Worm (Caenorhabditis elegans) whole organism, L1 larva: ENCODE measurements around the gene Y37H2A.18.

Source experiments
- ama-1 ChIP-seq: fragments of 150-350 bp; optimal IDR thresholded peaks from 2 replicates; lab custom pipeline; 2014
- ces-1 ChIP-seq: fragments of 150-350 bp; optimal IDR thresholded peaks from 2 replicates; lab custom pipeline; 2014; ENCODE audit warnings: missing biosample characterization, missing genetic modification reagents, missing genetic modification characterization
- fkh-10 ChIP-seq: sonication (generic microtip); optimal IDR thresholded peaks from 2 replicates; lab custom pipeline; 2017; ENCODE audit warnings: missing biosample characterization, missing genetic modification reagents, missing genetic modification characterization
- lin-13 ChIP-seq: fragments of 150-350 bp; optimal IDR thresholded peaks from 2 replicates; lab custom pipeline; 2014; ENCODE audit warnings: missing biosample characterization, missing genetic modification reagents, missing genetic modification characterization
- pqm-1 ChIP-seq: sonication (generic microtip); optimal IDR thresholded peaks from 3 replicates; lab custom pipeline; 2017; ENCODE audit warnings: missing biosample characterization, missing genetic modification characterization
- unc-86 ChIP-seq: sonication (generic microtip); optimal IDR thresholded peaks from 2 replicates; lab custom pipeline; 2016; ENCODE audit warnings: missing genetic modification characterization, missing compliant biosample characterization
- zag-1 ChIP-seq: fragments of 150-350 bp; optimal IDR thresholded peaks from 2 replicates; lab custom pipeline; 2014; ENCODE audit warnings: missing biosample characterization, missing genetic modification characterization

DNA sequence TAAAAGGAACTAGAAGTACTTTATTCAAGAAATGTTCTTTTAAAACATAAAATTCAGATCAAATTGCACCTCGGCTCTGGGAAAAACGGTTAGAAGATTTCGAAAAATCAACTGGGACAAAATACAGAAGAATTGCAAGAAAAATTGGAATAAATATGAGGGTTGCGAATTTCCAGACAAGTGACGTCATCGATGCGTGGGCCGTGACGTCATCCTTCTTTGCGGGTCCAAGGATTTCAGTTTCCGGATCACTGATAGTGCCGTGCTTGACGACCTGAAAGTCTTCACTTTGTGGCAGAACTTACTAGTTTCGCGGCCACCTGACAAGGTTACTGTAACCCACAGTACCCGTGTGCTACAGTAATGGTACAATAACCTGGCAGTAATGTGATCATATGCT lies 30.4 kb upstream of the Y37H2A.18 start:
- no peak for TF ChIP-seq ces-1 (GFP tag; lab: Kevin White, UChicago)
- no peak for TF ChIP-seq zag-1 (tag; lab: Kevin White, UChicago)
- no peak for TF ChIP-seq fkh-10 (GFP tag; lab: Kevin White, UChicago)
- TF ChIP-seq pqm-1 (tag; lab: Kevin White, UChicago), result no peak
- no peak for TF ChIP-seq lin-13 (GFP tag; lab: Kevin White, UChicago)
- TF ChIP-seq ama-1 (lab: Kevin White, UChicago), result no peak
- no peak for TF ChIP-seq unc-86 (tag; lab: Kevin White, UChicago)
